Worm (Caenorhabditis elegans) whole organism, L1 larva: ENCODE results near the gene ztf-18.

Experiments
- elt-3 ChIP-seq, 6 experiments: fragments of 150-350 bp in 1 of 6; sonication (generic microtip); optimal IDR thresholded peaks; 2 replicates each; lab custom pipeline; 2017 to 2018; ENCODE audit warnings: missing biosample characterization in 6 of 6, missing genetic modification characterization in 6 of 6, inconsistent platforms in 1 of 6
- mdl-1 ChIP-seq, 2 experiments: fragments of 150-350 bp; optimal IDR thresholded peaks; 2 replicates each; lab custom pipeline; 2014 to 2017; ENCODE audit warnings: missing biosample characterization in 2 of 2, missing genetic modification characterization in 2 of 2, inconsistent platforms in 1 of 2
- mep-1 ChIP-seq: fragments of 150-350 bp; optimal IDR thresholded peaks from 2 replicates; lab custom pipeline; 2014; ENCODE audit warnings: missing biosample characterization, missing genetic modification characterization
- nhr-237 ChIP-seq: fragments of 150-350 bp; optimal IDR thresholded peaks from 2 replicates; lab custom pipeline; 2014; ENCODE audit warnings: missing biosample characterization, missing genetic modification characterization
- nhr-77 ChIP-seq: fragments of 150-350 bp; optimal IDR thresholded peaks from 2 replicates; lab custom pipeline; 2014; ENCODE audit warnings: missing biosample characterization, missing genetic modification characterization
- nhr-85 ChIP-seq: sonication (generic microtip); peaks from one replicate; lab custom pipeline; 2016; ENCODE audit warnings: missing genetic modification characterization, inconsistent platforms, missing compliant biosample characterization
- snpc-4 ChIP-seq: fragments of 150-350 bp; optimal IDR thresholded peaks from 2 replicates; lab custom pipeline; 2014; ENCODE audit warnings: missing biosample characterization, missing genetic modification characterization
- unc-62 ChIP-seq: fragments of 150-350 bp; optimal IDR thresholded peaks from 2 replicates; lab custom pipeline; 2014; ENCODE audit warnings: missing biosample characterization, missing genetic modification reagents, missing genetic modification characterization
- zag-1 ChIP-seq: fragments of 150-350 bp; optimal IDR thresholded peaks from 2 replicates; lab custom pipeline; 2014; ENCODE audit warnings: missing biosample characterization, missing genetic modification characterization

- TF ChIP-seq unc-62 (GFP tag; lab: Kevin White, UChicago) (no peak), mep-1 (tag; lab: Kevin White, UChicago) (no peak), nhr-85 (tag; lab: Kevin White, UChicago) (no peak), elt-3 (tag; optimal IDR thresholded peaks at IDR 0.05; lab: Kevin White, UChicago) (no peak), mdl-1 (tag; optimal IDR thresholded peaks at IDR 0.05; lab: Kevin White, UChicago) (no peak), nhr-77 (no peak), zag-1 (tag; lab: Kevin White, UChicago) (no peak), nhr-237 (tag; lab: Kevin White, UChicago) (no peak), snpc-4 (tag; lab: Kevin White, UChicago) (no peak)
Observed at ce11 chrIII:941958-942357, 46.4 kb upstream of the ztf-18 start.
